Worm (Caenorhabditis elegans): ENCODE data around the gene R05D8.11.

R05D8.11 gene

ce11 chrV:2792958-2793357, 12.3 kb upstream of the R05D8.11 start:
- no peak for TF ChIP-seq pha-2 (tag; optimal IDR thresholded peaks at IDR 0.05)
- no peak for TF ChIP-seq hlh-15 (tag; optimal IDR thresholded peaks at IDR 0.05)
- TF ChIP-seq K02D7.2 (tag; optimal IDR thresholded peaks at IDR 0.05), result no peak
- no peak for TF ChIP-seq fkh-6 (tag; optimal IDR thresholded peaks at IDR 0.05)
- no peak for TF ChIP-seq npax-4 (tag; optimal IDR thresholded peaks at IDR 0.05)
- no peak for TF ChIP-seq odd-2 (tag; optimal IDR thresholded peaks at IDR 0.05)
- TF ChIP-seq sox-4 (tag; optimal IDR thresholded peaks at IDR 0.05), result no peak
- no peak for TF ChIP-seq F13H6.1 (tag; optimal IDR thresholded peaks at IDR 0.05)
- no peak for TF ChIP-seq mec-3 (tag; optimal IDR thresholded peaks at IDR 0.05; ENCODE audit: borderline replicate concordance)
- TF ChIP-seq ceh-34 (tag; optimal IDR thresholded peaks at IDR 0.05), result no peak
- TF ChIP-seq ceh-14 (tag; optimal IDR thresholded peaks at IDR 0.05), result no peak
- no peak for TF ChIP-seq sox-2 (GFP tag; IDR thresholded peaks at IDR 0.05)
- TF ChIP-seq ceh-30 (tag; optimal IDR thresholded peaks at IDR 0.05), result no peak

- TF ChIP-seq nhr-232 (tag; optimal IDR thresholded peaks at IDR 0.05), result no peak
- no peak for TF ChIP-seq pax-1 (tag; optimal IDR thresholded peaks at IDR 0.05)
- TF ChIP-seq hlh-13 (GFP tag; optimal IDR thresholded peaks at IDR 0.05), result no peak
- TF ChIP-seq fkh-6 (tag; optimal IDR thresholded peaks at IDR 0.05), result no peak
- TF ChIP-seq K09A11.1 (tag; optimal IDR thresholded peaks at IDR 0.05; ENCODE audit: insufficient read depth), result no peak
- no peak for TF ChIP-seq C08G9.2 (tag; optimal IDR thresholded peaks at IDR 0.05)
- no peak for TF ChIP-seq nhr-11 (tag; optimal IDR thresholded peaks at IDR 0.05)
- TF ChIP-seq sox-2 (GFP tag; IDR thresholded peaks at IDR 0.05), result no peak
- no peak for TF ChIP-seq che-1 (tag; optimal IDR thresholded peaks at IDR 0.05)
- no peak for TF ChIP-seq sox-4 (tag; optimal IDR thresholded peaks at IDR 0.05)
- no peak for TF ChIP-seq ref-2 (tag; optimal IDR thresholded peaks at IDR 0.05)
- no peak for TF ChIP-seq F13H6.1 (tag; optimal IDR thresholded peaks at IDR 0.05)
Measured at ce11 chrV:2774042-2774441, 6.6 kb downstream of the R05D8.11 start, which contains the start of gene srj-18. srj-18 (plus strand) TSS chrV:2774342.

DNA sequence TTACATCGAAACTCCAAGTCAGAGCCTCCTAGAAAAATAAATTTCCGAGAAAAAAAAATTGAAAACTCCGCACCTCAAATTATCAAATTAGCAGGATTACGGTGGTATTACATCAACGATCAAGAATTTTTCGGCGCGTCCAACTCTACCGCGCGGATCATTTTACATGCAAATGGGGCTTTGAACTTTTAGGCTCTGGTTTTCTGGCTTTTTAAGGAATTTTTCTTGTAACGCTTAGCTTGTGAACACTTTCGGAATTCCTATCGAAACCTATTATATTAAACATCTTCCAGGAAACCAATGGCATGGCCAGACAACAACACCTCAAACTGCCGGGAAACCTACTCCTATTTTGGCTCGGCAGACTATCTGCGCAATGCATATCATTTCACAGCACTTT, 9.1 kb downstream of the R05D8.11 start, which contains the start of gene srh-56:
srh-56 (plus strand) TSS at position 301 of the 400 bp plus-strand sequence.
- TF ChIP-seq ceh-31 (tag; optimal IDR thresholded peaks at IDR 0.05), result no peak
- no peak for TF ChIP-seq odd-2 (tag; optimal IDR thresholded peaks at IDR 0.05)
- no peak for TF ChIP-seq hlh-13 (GFP tag; optimal IDR thresholded peaks at IDR 0.05)
- no peak for TF ChIP-seq gmeb-2 (tag; optimal IDR thresholded peaks at IDR 0.05)
- no peak for TF ChIP-seq ceh-9 (tag; optimal IDR thresholded peaks at IDR 0.05)
- TF ChIP-seq mec-3 (tag; optimal IDR thresholded peaks at IDR 0.05; ENCODE audit: borderline replicate concordance), result no peak
- TF ChIP-seq ceh-6 (GFP tag; optimal IDR thresholded peaks at IDR 0.05), result no peak
- no peak for TF ChIP-seq nfya-1 (tag; optimal IDR thresholded peaks at IDR 0.05)
- no peak for TF ChIP-seq eyg-1 (tag; optimal IDR thresholded peaks at IDR 0.05)

DNA sequence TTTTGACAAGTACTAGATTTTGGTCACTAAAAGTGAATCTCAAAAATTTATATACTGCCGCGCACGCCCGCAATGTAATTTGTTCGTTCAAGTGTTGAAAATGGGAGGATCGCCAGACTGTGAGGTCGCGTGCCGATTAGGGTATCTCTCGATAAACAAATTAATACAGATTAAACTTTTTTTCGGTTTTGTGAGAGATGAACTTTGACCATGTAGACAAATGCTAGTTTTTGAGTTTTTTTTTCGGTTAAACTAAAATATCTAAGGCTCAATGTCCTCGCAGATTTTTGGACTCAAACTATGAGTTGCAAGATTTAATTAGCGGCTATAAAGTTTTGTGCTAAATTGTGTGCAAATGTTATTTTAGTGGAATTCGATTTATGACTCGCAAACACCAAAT, 10.9 kb downstream of the R05D8.11 start, which contains the start of gene dhs-15:
dhs-15 (minus strand) TSS at position 101 of the 400 bp plus-strand sequence.
- TF ChIP-seq hlh-13 (GFP tag; optimal IDR thresholded peaks at IDR 0.05) (no peak), pat-9 (tag; optimal IDR thresholded peaks at IDR 0.05) (no peak)

- TF ChIP-seq ttx-3 (tag; optimal IDR thresholded peaks at IDR 0.05) (no peak), hlh-30 (tag; optimal IDR thresholded peaks at IDR 0.05; ENCODE audit: insufficient read depth) (no peak), rnt-1 (tag; optimal IDR thresholded peaks at IDR 0.05) (no peak), ceh-30 (tag; optimal IDR thresholded peaks at IDR 0.05) (no peak), pag-3 (tag; optimal IDR thresholded peaks at IDR 0.05; ENCODE audit: borderline replicate concordance) (no peak), ceh-45 (GFP tag; IDR thresholded peaks at IDR 0.05) (no peak), ceh-18 (tag; optimal IDR thresholded peaks at IDR 0.05) (no peak), eyg-1 (tag; optimal IDR thresholded peaks at IDR 0.05) (no peak), pat-9 (tag; optimal IDR thresholded peaks at IDR 0.05) (no peak), syd-9 (tag; optimal IDR thresholded peaks at IDR 0.05) (no peak), tbx-7 (tag; optimal IDR thresholded peaks at IDR 0.05) (no peak), C08G9.2 (tag; optimal IDR thresholded peaks at IDR 0.05) (no peak), ets-4 (tag; optimal IDR thresholded peaks at IDR 0.05) (no peak), mec-3 (tag; optimal IDR thresholded peaks at IDR 0.05; ENCODE audit: borderline replicate concordance) (no peak)
Measured at ce11 chrV:2767465-2767864, 13.2 kb downstream of the R05D8.11 start, which contains the start of gene R05D8.9. R05D8.9 (minus strand) TSS chrV:2767565.

Measured in whole organism, late embryonic.